Worm (Caenorhabditis elegans): Measurements from ENCODE around the gene mig-14.

Gene mig-14

ce11 chrII:13715333-13715732, 26.2 kb upstream of the mig-14 start:
- 0 out of 2 replicates have a peak, but pooled peaks have one; percentile 11 for TF ChIP-seq scrt-1 (GFP tag; IDR thresholded peaks at IDR 0.05)
- no peak for TF ChIP-seq ets-7 (tag; optimal IDR thresholded peaks at IDR 0.05)
- TF ChIP-seq ceh-36 (tag; optimal IDR thresholded peaks at IDR 0.05), result peak; percentile 95
- TF ChIP-seq aly-1 (tag; optimal IDR thresholded peaks at IDR 0.05), result no peak

ce11 chrII:13715733-13716132, 25.8 kb upstream of the mig-14 start, which contains the start of gene zipt-2.3:
zipt-2.3 (minus strand) TSS chrII:13715879.
- no peak for TF ChIP-seq tbx-37 (GFP tag; conservative IDR thresholded peaks at IDR 0.05)
- TF ChIP-seq hmg-4 (GFP tag; optimal IDR thresholded peaks at IDR 0.05), result no peak
- no peak for TF ChIP-seq F13C5.2 (tag; optimal IDR thresholded peaks at IDR 0.05)
- TF ChIP-seq tbx-11 (GFP tag; IDR thresholded peaks at IDR 0.05), result no peak
- TF ChIP-seq hnd-1 (tag; optimal IDR thresholded peaks at IDR 0.05), result no peak
- no peak for TF ChIP-seq flt-1 (GFP tag; IDR thresholded peaks at IDR 0.05)
- TF ChIP-seq tra-4 (tag; optimal IDR thresholded peaks at IDR 0.05), result no peak
- no peak for TF ChIP-seq hmbx-1 (tag; optimal IDR thresholded peaks at IDR 0.05)

- TF ChIP-seq tbx-37 (GFP tag; conservative IDR thresholded peaks at IDR 0.05) (no peak), sea-1 (GFP tag; conservative IDR thresholded peaks at IDR 0.05) (no peak), ets-7 (tag; optimal IDR thresholded peaks at IDR 0.05) (no peak)
Observed at ce11 chrII:13717393-13718367, 23.9 kb upstream of the mig-14 start.

ce11 chrII:13720650-13721049, 20.9 kb upstream of the mig-14 start:
- no peak for TF ChIP-seq aly-1 (tag; optimal IDR thresholded peaks at IDR 0.05)
- no peak for TF ChIP-seq tra-4 (tag; optimal IDR thresholded peaks at IDR 0.05)
- TF ChIP-seq flt-1 (GFP tag; IDR thresholded peaks at IDR 0.05), result no peak
- TF ChIP-seq ets-7 (tag; optimal IDR thresholded peaks at IDR 0.05), result no peak
- no peak for TF ChIP-seq ceh-36 (tag; optimal IDR thresholded peaks at IDR 0.05)
- TF ChIP-seq hmbx-1 (tag; optimal IDR thresholded peaks at IDR 0.05), result no peak
- TF ChIP-seq pes-1 (GFP tag; IDR thresholded peaks at IDR 0.05), result no peak
- no peak for TF ChIP-seq sea-1 (GFP tag; conservative IDR thresholded peaks at IDR 0.05)
- TF ChIP-seq tbx-37 (GFP tag; conservative IDR thresholded peaks at IDR 0.05), result no peak
- no peak for TF ChIP-seq B0310.2 (tag; optimal IDR thresholded peaks at IDR 0.05)

- TF ChIP-seq ama-1 (optimal IDR thresholded peaks at IDR 0.05) (no peak), scrt-1 (GFP tag; IDR thresholded peaks at IDR 0.05) (no peak), ets-7 (tag; optimal IDR thresholded peaks at IDR 0.05) (no peak), flt-1 (GFP tag; IDR thresholded peaks at IDR 0.05) (no peak), sea-1 (GFP tag; conservative IDR thresholded peaks at IDR 0.05) (no peak), ceh-36 (tag; optimal IDR thresholded peaks at IDR 0.05) (no peak), tbx-37 (GFP tag; conservative IDR thresholded peaks at IDR 0.05) (no peak), B0310.2 (tag; optimal IDR thresholded peaks at IDR 0.05) (no peak), tbx-11 (GFP tag; IDR thresholded peaks at IDR 0.05) (no peak), pes-1 (GFP tag; IDR thresholded peaks at IDR 0.05) (no peak), tra-4 (tag; optimal IDR thresholded peaks at IDR 0.05) (no peak), hnd-1 (tag; optimal IDR thresholded peaks at IDR 0.05) (no peak), ceh-13 (GFP tag; optimal IDR thresholded peaks at IDR 0.05) (no peak), aly-1 (tag; optimal IDR thresholded peaks at IDR 0.05) (no peak), hmg-4 (GFP tag; optimal IDR thresholded peaks at IDR 0.05) (no peak), hmbx-1 (tag; optimal IDR thresholded peaks at IDR 0.05) (no peak), F13C5.2 (tag; optimal IDR thresholded peaks at IDR 0.05) (no peak)
Observed at ce11 chrII:13721218-13721617, 20.3 kb upstream of the mig-14 start, which contains the start of gene sre-46. sre-46 (minus strand) TSS chrII:13721318.

- TF ChIP-seq hnd-1 (tag; optimal IDR thresholded peaks at IDR 0.05) (no peak), hmbx-1 (tag; optimal IDR thresholded peaks at IDR 0.05) (no peak), ets-7 (tag; optimal IDR thresholded peaks at IDR 0.05) (no peak), B0310.2 (tag; optimal IDR thresholded peaks at IDR 0.05) (no peak), scrt-1 (GFP tag; IDR thresholded peaks at IDR 0.05) (no peak), tbx-11 (GFP tag; IDR thresholded peaks at IDR 0.05) (no peak), flt-1 (GFP tag; IDR thresholded peaks at IDR 0.05) (no peak), tra-4 (tag; optimal IDR thresholded peaks at IDR 0.05) (no peak)
Observed at ce11 chrII:13722763-13723162, 18.8 kb upstream of the mig-14 start, which contains the start of gene Y54G9A.5. Y54G9A.5 (plus strand) TSS chrII:13723007.

ce11 chrII:13723754-13724153, 17.8 kb upstream of the mig-14 start:
- TF ChIP-seq B0310.2 (tag; optimal IDR thresholded peaks at IDR 0.05) (no peak), hnd-1 (tag; optimal IDR thresholded peaks at IDR 0.05) (no peak), pes-1 (GFP tag; IDR thresholded peaks at IDR 0.05) (no peak), hmbx-1 (tag; optimal IDR thresholded peaks at IDR 0.05) (no peak), sea-1 (GFP tag; conservative IDR thresholded peaks at IDR 0.05) (no peak), ceh-36 (tag; optimal IDR thresholded peaks at IDR 0.05) (no peak), tra-4 (tag; optimal IDR thresholded peaks at IDR 0.05) (no peak), ceh-13 (GFP tag; optimal IDR thresholded peaks at IDR 0.05) (no peak), hmg-4 (GFP tag; optimal IDR thresholded peaks at IDR 0.05) (no peak), F13C5.2 (tag; optimal IDR thresholded peaks at IDR 0.05) (no peak), ama-1 (optimal IDR thresholded peaks at IDR 0.05) (no peak)

ce11 chrII:13725793-13726192, 15.7 kb upstream of the mig-14 start, which contains the start of the genes Y54G9A.7 and bub-3:
Y54G9A.7 (minus strand) TSS chrII:13725799.
bub-3 (plus strand) TSS chrII:13726062.
- TF ChIP-seq flt-1 (GFP tag; IDR thresholded peaks at IDR 0.05) (no peak), tra-4 (tag; optimal IDR thresholded peaks at IDR 0.05) (no peak), ceh-13 (GFP tag; optimal IDR thresholded peaks at IDR 0.05) (no peak), B0310.2 (tag; optimal IDR thresholded peaks at IDR 0.05) (no peak), ama-1 (optimal IDR thresholded peaks at IDR 0.05) (no peak), hmbx-1 (tag; optimal IDR thresholded peaks at IDR 0.05) (no peak), hmg-4 (GFP tag; optimal IDR thresholded peaks at IDR 0.05) (no peak), scrt-1 (GFP tag; IDR thresholded peaks at IDR 0.05) (no peak), pes-1 (GFP tag; IDR thresholded peaks at IDR 0.05) (no peak), tbx-37 (GFP tag; conservative IDR thresholded peaks at IDR 0.05) (no peak)

Measured in whole organism, early embryonic.